Worm (Caenorhabditis elegans) whole organism, L4/young adult: ENCODE results near the gene C45B11.6.

ENCODE experiments used
- W03F9.2 ChIP-seq: fragments of 150-350 bp; optimal IDR thresholded peaks from 2 replicates; lab custom pipeline; 2014; ENCODE audit warnings: missing biosample characterization, missing genetic modification characterization
- dao-5 ChIP-seq: sonication (generic microtip); optimal IDR thresholded peaks from 2 replicates; lab custom pipeline; 2016; ENCODE audit warnings: missing genotype, missing genetic modification characterization, moderate library complexity, missing compliant biosample characterization

ce11 chrV:11087119-11087518 lies 43.3 kb downstream of the C45B11.6 start:
- TF ChIP-seq W03F9.2 (tag; lab: Kevin White, UChicago) (no peak), dao-5 (tag; lab: Kevin White, UChicago) (no peak)
